Worm (Caenorhabditis elegans) whole organism, L1 larva: Measurements from ENCODE around the gene Y62H9A.1.

Experiments used
- Y116A8C.19 ChIP-seq: sonication (generic microtip); optimal IDR thresholded peaks from 2 replicates; lab custom pipeline; 2016; ENCODE audit warnings: missing compliant biosample characterization, missing genetic modification characterization, borderline replicate concordance
- aly-2 ChIP-seq: fragments of 150-350 bp; optimal IDR thresholded peaks from 2 replicates; lab custom pipeline; 2014; ENCODE audit warnings: missing biosample characterization, missing genetic modification characterization
- ceh-8 ChIP-seq: fragments of 200-800 bp; sonication (Bioruptor generic); optimal IDR thresholded peaks from 2 replicates; lab custom pipeline; 2018; ENCODE audit warnings: mild to moderate bottlenecking, missing genetic modification characterization, moderate library complexity, missing compliant biosample characterization
- ceh-82 ChIP-seq, 3 experiments: fragments of 150-350 bp in 1 of 3; sonication (generic microtip) in 2 of 3; optimal IDR thresholded peaks; 2 replicates each; lab custom pipeline; 2014 to 2017; ENCODE audit warnings: missing biosample characterization in 3 of 3, missing genetic modification characterization in 3 of 3
- ces-1 ChIP-seq: fragments of 150-350 bp; optimal IDR thresholded peaks from 2 replicates; lab custom pipeline; 2014; ENCODE audit warnings: missing biosample characterization, missing genetic modification reagents, missing genetic modification characterization
- dsc-1 ChIP-seq: sonication (generic microtip); optimal IDR thresholded peaks from 2 replicates; lab custom pipeline; 2016; ENCODE audit warnings: mild to moderate bottlenecking, missing genetic modification characterization, missing compliant biosample characterization
- efl-1 ChIP-seq, 4 experiments: fragments of 150-350 bp; optimal IDR thresholded peaks in 3 of 4; peaks in 1 of 4; 1 replicate in 1 of 4; 2 replicates in 3 of 4; lab custom pipeline; 2014; ENCODE audit warnings: missing biosample characterization in 2 of 4, missing genetic modification characterization in 2 of 4, missing genetic modification reagents in 2 of 4
- efl-3 ChIP-seq: fragments of 200-800 bp; sonication (Bioruptor generic); optimal IDR thresholded peaks from 2 replicates; lab custom pipeline; 2018; ENCODE audit warnings: mild to moderate bottlenecking, missing genetic modification characterization, missing compliant biosample characterization
- egl-13 ChIP-seq: sonication (generic microtip); optimal IDR thresholded peaks from 2 replicates; lab custom pipeline; 2016; ENCODE audit warnings: missing genotype, missing genetic modification reagents, missing genetic modification characterization, missing compliant biosample characterization
- egl-27 ChIP-seq, 2 experiments: fragments of 150-350 bp in 1 of 2; sonication (generic microtip); optimal IDR thresholded peaks; 3 replicates each; lab custom pipeline; 2017 to 2018; ENCODE audit warnings: missing biosample characterization in 2 of 2, missing genetic modification characterization in 2 of 2, missing genetic modification reagents in 2 of 2
- elt-2 ChIP-seq: sonication (generic microtip); optimal IDR thresholded peaks from 2 replicates; lab custom pipeline; 2016; ENCODE audit warnings: missing genetic modification characterization, mild to moderate bottlenecking, inconsistent platforms, missing compliant biosample characterization, missing genetic modification reagents
- elt-3 ChIP-seq, 6 experiments: fragments of 150-350 bp in 1 of 6; sonication (generic microtip); optimal IDR thresholded peaks; 2 replicates each; lab custom pipeline; 2017 to 2018; ENCODE audit warnings: missing biosample characterization in 6 of 6, missing genetic modification characterization in 6 of 6, inconsistent platforms in 1 of 6
- fkh-10 ChIP-seq: sonication (generic microtip); optimal IDR thresholded peaks from 2 replicates; lab custom pipeline; 2017; ENCODE audit warnings: missing biosample characterization, missing genetic modification reagents, missing genetic modification characterization
- fkh-8 ChIP-seq: sonication (generic microtip); optimal IDR thresholded peaks from 2 replicates; lab custom pipeline; 2016; ENCODE audit warnings: mild to moderate bottlenecking, missing genetic modification characterization, missing compliant biosample characterization
- fos-1 ChIP-seq: fragments of 150-350 bp; optimal IDR thresholded peaks from 2 replicates; lab custom pipeline; 2014; ENCODE audit warnings: missing biosample characterization, missing genetic modification characterization
- grh-1 ChIP-seq: fragments of 200-800 bp; sonication (Bioruptor generic); IDR thresholded peaks from 2 replicates; pipeline ENCODE4 v1.3.6; 2022; ENCODE audit warnings: missing genetic modification reagents, missing genetic modification characterization, missing compliant biosample characterization
- irx-1 ChIP-seq: sonication (generic microtip); optimal IDR thresholded peaks from 2 replicates; lab custom pipeline; 2016; ENCODE audit warnings: missing genetic modification characterization, missing compliant biosample characterization
- jun-1 ChIP-seq: fragments of 150-350 bp; optimal IDR thresholded peaks from 2 replicates; lab custom pipeline; 2014; ENCODE audit warnings: missing biosample characterization, missing genetic modification reagents, missing genetic modification characterization
- lin-13 ChIP-seq: fragments of 150-350 bp; optimal IDR thresholded peaks from 2 replicates; lab custom pipeline; 2014; ENCODE audit warnings: missing biosample characterization, missing genetic modification reagents, missing genetic modification characterization
- lin-14 ChIP-seq: fragments of 200-800 bp; sonication (Bioruptor generic); optimal IDR thresholded peaks from 2 replicates; lab custom pipeline; 2018; ENCODE audit warnings: mild to moderate bottlenecking, missing genetic modification characterization, moderate library complexity, missing compliant biosample characterization
- lin-15B ChIP-seq: fragments of 150-350 bp; sonication (generic microtip); optimal IDR thresholded peaks from 3 replicates; lab custom pipeline; 2014; ENCODE audit warnings: missing biosample characterization, missing genetic modification characterization
- lin-35 ChIP-seq, 2 experiments: fragments of 150-350 bp; optimal IDR thresholded peaks; 2 replicates each; lab custom pipeline; 2014; ENCODE audit warnings: missing biosample characterization in 2 of 2, missing genetic modification characterization in 2 of 2, missing genetic modification reagents in 2 of 2
- lir-3 ChIP-seq: sonication (generic microtip); optimal IDR thresholded peaks from 2 replicates; lab custom pipeline; 2016; ENCODE audit warnings: mild to moderate bottlenecking, missing genetic modification characterization, moderate library complexity, missing compliant biosample characterization; ENCODE audit not compliant: poor library complexity
- mab-9 ChIP-seq: fragments of 200-800 bp; sonication (Bioruptor generic); IDR thresholded peaks from 2 replicates; pipeline ENCODE4 v1.3.6; 2022; ENCODE audit warnings: missing genetic modification reagents, missing genetic modification characterization, missing compliant biosample characterization
- mdl-1 ChIP-seq, 2 experiments: fragments of 150-350 bp; optimal IDR thresholded peaks; 2 replicates each; lab custom pipeline; 2014 to 2017; ENCODE audit warnings: missing biosample characterization in 2 of 2, missing genetic modification characterization in 2 of 2, inconsistent platforms in 1 of 2
- nhr-12 ChIP-seq: sonication (generic microtip); optimal IDR thresholded peaks from 2 replicates; lab custom pipeline; 2017; ENCODE audit warnings: missing biosample characterization, missing genetic modification characterization
- nhr-19 ChIP-seq: fragments of 200-800 bp; sonication (Bioruptor generic); conservative IDR thresholded peaks from 2 replicates; pipeline ENCODE4 v1.3.6; 2022; ENCODE audit warnings: missing genetic modification characterization, missing compliant biosample characterization
- nhr-20 ChIP-seq: sonication (generic microtip); optimal IDR thresholded peaks from 2 replicates; lab custom pipeline; 2016; ENCODE audit warnings: mild to moderate bottlenecking, missing genetic modification characterization, missing compliant biosample characterization
- nhr-71 ChIP-seq: sonication (generic microtip); optimal IDR thresholded peaks from 2 replicates; lab custom pipeline; 2016; ENCODE audit warnings: mild to moderate bottlenecking, missing genetic modification characterization, moderate library complexity, missing compliant biosample characterization
- nhr-77 ChIP-seq: fragments of 150-350 bp; optimal IDR thresholded peaks from 2 replicates; lab custom pipeline; 2014; ENCODE audit warnings: missing biosample characterization, missing genetic modification characterization
- nhr-90 ChIP-seq: sonication (generic microtip); optimal IDR thresholded peaks from 2 replicates; lab custom pipeline; 2016; ENCODE audit warnings: mild to moderate bottlenecking, missing genetic modification characterization, missing compliant biosample characterization; ENCODE audit not compliant: poor library complexity
- pag-3 ChIP-seq: sonication (generic microtip); optimal IDR thresholded peaks from 2 replicates; lab custom pipeline; 2017; ENCODE audit warnings: missing genetic modification characterization, mild to moderate bottlenecking, missing compliant biosample characterization, antibody characterized with exemption, borderline replicate concordance; ENCODE audit not compliant: insufficient read depth
- rnt-1 ChIP-seq: sonication (generic microtip); optimal IDR thresholded peaks from 2 replicates; lab custom pipeline; 2016; ENCODE audit warnings: mild to moderate bottlenecking, missing genetic modification characterization, moderate library complexity, missing compliant biosample characterization
- snpc-4 ChIP-seq: fragments of 150-350 bp; optimal IDR thresholded peaks from 2 replicates; lab custom pipeline; 2014; ENCODE audit warnings: missing biosample characterization, missing genetic modification characterization
- sptf-1 ChIP-seq: fragments of 150-350 bp; optimal IDR thresholded peaks from 2 replicates; lab custom pipeline; 2014; ENCODE audit warnings: missing biosample characterization, missing genetic modification characterization
- sup-37 ChIP-seq: fragments of 200-800 bp; sonication (Bioruptor generic); optimal IDR thresholded peaks from 2 replicates; lab custom pipeline; 2018; ENCODE audit warnings: mild to moderate bottlenecking, missing genetic modification characterization, missing compliant biosample characterization
- tbx-2 ChIP-seq: sonication (generic microtip); optimal IDR thresholded peaks from 2 replicates; lab custom pipeline; 2016; ENCODE audit warnings: missing genetic modification characterization, missing compliant biosample characterization
- unc-86 ChIP-seq: sonication (generic microtip); optimal IDR thresholded peaks from 2 replicates; lab custom pipeline; 2016; ENCODE audit warnings: missing genetic modification characterization, missing compliant biosample characterization
- unc-98 ChIP-seq: fragments of 200-800 bp; sonication (Bioruptor generic); IDR thresholded peaks from 2 replicates; pipeline ENCODE4 v1.3.6; 2022; ENCODE audit warnings: missing genetic modification characterization, missing compliant biosample characterization
- ztf-11 ChIP-seq, 2 experiments: sonication (generic microtip); optimal IDR thresholded peaks; 2 replicates each; lab custom pipeline; 2016 to 2017; ENCODE audit warnings: missing genetic modification characterization in 2 of 2, missing biosample characterization in 1 of 2, missing compliant biosample characterization in 1 of 2

Gene Y62H9A.1

DNA sequence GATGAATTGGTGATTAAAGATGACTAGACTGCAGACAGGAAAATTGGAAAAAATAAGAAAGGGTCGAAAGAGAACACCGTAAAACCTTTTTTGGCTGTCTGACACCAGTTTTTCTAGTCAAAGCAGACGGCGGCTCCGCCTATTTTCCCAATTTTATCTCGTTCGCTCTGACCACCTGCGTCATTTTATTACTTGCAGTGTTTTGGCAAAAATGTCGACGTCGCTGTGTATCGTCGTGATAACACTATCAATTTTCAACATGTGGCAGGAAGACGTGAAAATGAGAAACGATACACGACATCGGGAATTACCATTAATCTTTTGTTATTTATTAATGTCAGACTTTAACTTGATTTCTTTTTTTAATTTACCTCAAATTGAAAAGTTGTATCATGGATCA is 34.7 kb downstream of the Y62H9A.1 start, which contains the start of gene Y62H9A.15:
Gene Y62H9A.15 (minus strand): TSS at position 100 of the 400 bp plus-strand sequence.
- TF ChIP-seq lin-15B (tag; lab: Kevin White, UChicago): no peak
- TF ChIP-seq rnt-1 (tag; lab: Kevin White, UChicago): no peak
- peak in 1 of 6 experiments; percentile 5 for TF ChIP-seq elt-3 (tag; optimal IDR thresholded peaks at IDR 0.05; lab: Kevin White, UChicago)
- peak; percentile 1 for TF ChIP-seq nhr-20 (tag; lab: Kevin White, UChicago)
- TF ChIP-seq lin-35 (GFP tag; optimal IDR thresholded peaks at IDR 0.05; lab: Kevin White, UChicago): peak in 1 of 2 experiments; percentile 9
- TF ChIP-seq elt-2 (tag; lab: Kevin White, UChicago): peak; percentile 13
- TF ChIP-seq nhr-12: no peak
- no peak for TF ChIP-seq ces-1 (GFP tag; lab: Kevin White, UChicago)
- TF ChIP-seq ceh-82 (tag; optimal IDR thresholded peaks at IDR 0.05; lab: Kevin White, UChicago): no peak

ce11 chrX:11913824-11914223 is 38.5 kb downstream of the Y62H9A.1 start, which contains the start of gene Y62H9A.12:
Gene Y62H9A.12, plus strand, starts transcription at chrX:11914124.
- TF ChIP-seq lin-15B (tag; lab: Kevin White, UChicago) (no peak), mab-9 (no peak), snpc-4 (no peak), egl-13 (tag; lab: Kevin White, UChicago) (no peak), efl-3 (GFP tag; lab: Kevin White, UChicago) (no peak), nhr-77 (tag; lab: Kevin White, UChicago) (no peak)
- TF ChIP-seq, all 84 proteins: peak for 0

DNA sequence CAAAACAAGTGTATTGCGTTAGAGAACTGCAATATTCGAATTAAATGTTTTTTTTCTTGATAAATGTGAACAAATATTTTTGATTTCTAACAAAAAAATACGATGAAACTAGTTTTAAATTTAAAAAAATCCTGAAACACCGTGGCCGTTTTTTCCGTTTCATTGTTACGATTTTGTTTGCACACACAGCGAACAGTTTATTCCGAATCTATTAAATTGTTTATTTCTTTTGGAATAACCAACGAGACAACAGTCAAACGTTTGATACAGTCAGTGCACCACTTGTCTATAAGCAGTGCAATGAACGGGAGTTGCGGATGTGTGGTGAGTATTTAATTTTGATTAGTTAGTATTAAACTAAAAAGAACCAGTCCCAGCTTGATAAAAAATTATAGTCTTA is 41.4 kb downstream of the Y62H9A.1 start, which contains the start of gene Y62H9A.13:
Gene Y62H9A.13 (plus strand): TSS at position 301 of the 400 bp plus-strand sequence.
- TF ChIP-seq fos-1 (tag; lab: Kevin White, UChicago): no peak
- no peak for TF ChIP-seq sptf-1 (tag; lab: Kevin White, UChicago)
- TF ChIP-seq lin-13 (GFP tag; lab: Kevin White, UChicago): no peak
- no peak for TF ChIP-seq snpc-4
- TF ChIP-seq unc-98 (GFP tag; lab: Robert Waterston, UW): no peak
- TF ChIP-seq, all 84 proteins: peak for 0

- TF ChIP-seq fkh-10 (GFP tag; lab: Kevin White, UChicago) (no peak), aly-2 (tag; lab: Kevin White, UChicago) (no peak), egl-27 (tag; optimal IDR thresholded peaks at IDR 0.05; lab: Kevin White, UChicago) (no peak), nhr-90 (tag; lab: Kevin White, UChicago) (no peak)
- TF ChIP-seq, all 84 proteins: peak for 0
These were observed 42.7 kb downstream of the Y62H9A.1 start, which contains the start of gene Y62H9A.16 for ce11 chrX:11917994-11918393. Gene Y62H9A.16, plus strand, starts transcription at chrX:11918294.

ce11 chrX:11920723-11921283 is 45.5 kb downstream of the Y62H9A.1 start, which contains the start of gene Y62H9A.14:
Gene Y62H9A.14, plus strand, starts transcription at chrX:11921233.
- TF ChIP-seq dsc-1 (tag; lab: Kevin White, UChicago): peak; percentile 72
- TF ChIP-seq fos-1 (tag; lab: Kevin White, UChicago): no peak
- TF ChIP-seq unc-86 (tag; lab: Kevin White, UChicago): no peak
- TF ChIP-seq lir-3 (tag; lab: Kevin White, UChicago): no peak
- TF ChIP-seq efl-1 (optimal IDR thresholded peaks at IDR 0.05; lab: Kevin White, UChicago): no peak
- TF ChIP-seq efl-1 (GFP tag; optimal IDR thresholded peaks at IDR 0.05 in 1 of 2; lab: Kevin White, UChicago): no peak
- no peak for TF ChIP-seq pag-3 (tag; lab: Kevin White, UChicago)
- no peak for TF ChIP-seq elt-2 (tag; lab: Kevin White, UChicago)
- TF ChIP-seq fkh-8: no peak
- TF ChIP-seq mab-9: no peak
- no peak for TF ChIP-seq fkh-10 (GFP tag; lab: Kevin White, UChicago)
- no peak for TF ChIP-seq grh-1 (GFP tag; lab: Robert Waterston, UW)
- TF ChIP-seq Y116A8C.19 (tag; lab: Kevin White, UChicago): no peak
- no peak for TF ChIP-seq irx-1 (tag; lab: Kevin White, UChicago)
- no peak for TF ChIP-seq nhr-19 (GFP tag; lab: Robert Waterston, UW)
- TF ChIP-seq tbx-2 (tag; lab: Kevin White, UChicago): no peak
- TF ChIP-seq nhr-71 (tag; lab: Kevin White, UChicago): no peak
- TF ChIP-seq ceh-8 (GFP tag; lab: Kevin White, UChicago): peak; percentile 60
- no peak for TF ChIP-seq jun-1 (tag; lab: Kevin White, UChicago)
- no peak for TF ChIP-seq ztf-11 (tag; optimal IDR thresholded peaks at IDR 0.05; lab: Kevin White, UChicago)
- peak; percentile 22 for TF ChIP-seq lin-14
- no peak for TF ChIP-seq sup-37 (GFP tag; lab: Kevin White, UChicago)
- TF ChIP-seq mdl-1 (tag; optimal IDR thresholded peaks at IDR 0.05; lab: Kevin White, UChicago): no peak
